Fruit fly (Drosophila melanogaster) whole organism, embryonic: ENCODE measurements around the gene CG45049.
A peak's percentile ranks its signal among the peaks of the same experiment; 100 is the strongest.

Experiments used
- Ada2b ChIP-seq: fragments of 200-800 bp; sonication (Bioruptor generic); IDR thresholded peaks from 2 replicates; pipeline ENCODE4 v1.3.6; 2022; ENCODE audit warnings: missing biosample characterization, missing genetic modification characterization
- CG11695 ChIP-seq: fragments of 200-800 bp; sonication (Bioruptor generic); IDR thresholded peaks from 3 replicates; pipeline ENCODE4 v1.3.6; 2022; ENCODE audit warnings: missing biosample characterization, missing genetic modification characterization
- CG15269 ChIP-seq: fragments of 200-800 bp; sonication (Bioruptor generic); optimal IDR thresholded peaks from 2 replicates; lab custom pipeline; 2018; ENCODE audit warnings: missing biosample characterization, mild to moderate bottlenecking, missing genetic modification characterization, moderate library complexity
- CG1529 ChIP-seq: fragments of 200-800 bp; sonication (Bioruptor generic); optimal IDR thresholded peaks from 3 replicates; lab custom pipeline; 2018; ENCODE audit warnings: missing biosample characterization, missing genetic modification characterization
- CG15601 ChIP-seq: fragments of 200-800 bp; sonication (Bioruptor generic); optimal IDR thresholded peaks from 3 replicates; lab custom pipeline; 2019; ENCODE audit warnings: missing biosample characterization, mild to moderate bottlenecking, missing genetic modification characterization, moderate library complexity
- CG15696 ChIP-seq: fragments of 200-800 bp; sonication (Bioruptor generic); optimal IDR thresholded peaks from 2 replicates; lab custom pipeline; 2019; ENCODE audit warnings: missing biosample characterization, mild to moderate bottlenecking, missing genetic modification characterization, moderate library complexity
- CG1647 ChIP-seq: fragments of 200-800 bp; sonication (Bioruptor generic); optimal IDR thresholded peaks from 3 replicates; lab custom pipeline; 2016; ENCODE audit warnings: missing biosample characterization, missing genetic modification characterization
- CG18599 ChIP-seq: fragments of 200-800 bp; sonication (Bioruptor generic); optimal IDR thresholded peaks from 3 replicates; lab custom pipeline; 2017; ENCODE audit warnings: missing biosample characterization, missing genetic modification characterization, mild to moderate bottlenecking, moderate library complexity, missing genetic modification reagents
- CG31441 ChIP-seq: fragments of 200-800 bp; sonication (Bioruptor generic); IDR thresholded peaks from 2 replicates; pipeline ENCODE4 v1.3.6; 2022; ENCODE audit warnings: missing biosample characterization, missing genetic modification characterization
- CG5180 ChIP-seq: fragments of 200-800 bp; sonication (Bioruptor generic); optimal IDR thresholded peaks from 3 replicates; lab custom pipeline; 2017; ENCODE audit warnings: missing biosample characterization, missing genetic modification characterization, mild to moderate bottlenecking, moderate library complexity, missing genetic modification reagents
- CG6791 ChIP-seq: fragments of 200-800 bp; sonication (Bioruptor generic); IDR thresholded peaks from 3 replicates; pipeline ENCODE4 v1.3.6; 2022; ENCODE audit warnings: missing biosample characterization, missing genetic modification characterization; ENCODE audit not compliant: partially characterized antibody
- CG7928 ChIP-seq: fragments of 200-800 bp; sonication (Bioruptor generic); optimal IDR thresholded peaks from 2 replicates; lab custom pipeline; 2017; ENCODE audit warnings: missing biosample characterization, mild to moderate bottlenecking, missing genetic modification characterization
- CG9215 ChIP-seq: fragments of 200-800 bp; sonication (Bioruptor generic); IDR thresholded peaks from 2 replicates; pipeline ENCODE4 v1.3.6; 2022; ENCODE audit warnings: missing biosample characterization, missing genetic modification characterization
- CG9727 ChIP-seq: fragments of 200-800 bp; sonication (Bioruptor generic); optimal IDR thresholded peaks from 3 replicates; lab custom pipeline; 2017; ENCODE audit warnings: missing biosample characterization, mild to moderate bottlenecking, missing genetic modification characterization
- Dll ChIP-seq: fragments of 200-800 bp; sonication (Bioruptor generic); IDR thresholded peaks from 4 replicates; pipeline ENCODE4 v1.3.6; 2022; ENCODE audit warnings: missing biosample characterization, missing genetic modification characterization; ENCODE audit not compliant: partially characterized antibody
- Dref ChIP-seq: fragments of 200-800 bp; sonication (Bioruptor generic); IDR thresholded peaks from 2 replicates; pipeline ENCODE4 v1.3.6; 2022; ENCODE audit warnings: missing biosample characterization, missing genetic modification characterization
- Fer2 ChIP-seq: fragments of 200-800 bp; sonication (Bioruptor generic); optimal IDR thresholded peaks from 2 replicates; lab custom pipeline; 2018; ENCODE audit warnings: missing biosample characterization, mild to moderate bottlenecking, missing genetic modification characterization, moderate library complexity
- HmgZ ChIP-seq: fragments of 200-800 bp; sonication (Bioruptor generic); optimal IDR thresholded peaks from 2 replicates; lab custom pipeline; 2018; ENCODE audit warnings: missing biosample characterization, mild to moderate bottlenecking, missing genetic modification characterization
- Hmx ChIP-seq: fragments of 200-800 bp; sonication (Bioruptor generic); optimal IDR thresholded peaks from 2 replicates; lab custom pipeline; 2016; ENCODE audit warnings: missing biosample characterization, missing genetic modification characterization
- MESR4 ChIP-seq: fragments of 200-800 bp; sonication (Bioruptor generic); optimal IDR thresholded peaks from 2 replicates; lab custom pipeline; 2018; ENCODE audit warnings: missing biosample characterization, mild to moderate bottlenecking, missing genetic modification characterization, moderate library complexity
- Med ChIP-seq: fragments of 200-800 bp; sonication (Bioruptor generic); peaks from one replicate; lab custom pipeline; 2016; ENCODE audit warnings: missing biosample characterization, missing genetic modification characterization, mild to moderate bottlenecking, inconsistent platforms, moderate library complexity
- Myb ChIP-seq: fragments of 200-800 bp; sonication (Bioruptor generic); optimal IDR thresholded peaks from 2 replicates; lab custom pipeline; 2016; ENCODE audit warnings: missing biosample characterization, missing genetic modification characterization
- NFAT ChIP-seq: fragments of 200-800 bp; sonication (Bioruptor generic); IDR thresholded peaks from 2 replicates; pipeline ENCODE4 v1.3.6; 2022; ENCODE audit warnings: missing biosample characterization, missing genetic modification characterization
- Opbp ChIP-seq: fragments of 200-800 bp; sonication (Bioruptor generic); IDR thresholded peaks from 3 replicates; pipeline ENCODE4 v1.3.6; 2022; ENCODE audit warnings: missing biosample characterization, missing genetic modification characterization; ENCODE audit not compliant: partially characterized antibody
- Pdp1 ChIP-seq, 2 experiments: fragments of 200-800 bp; sonication (Bioruptor generic); optimal IDR thresholded peaks; 3 replicates each; lab custom pipeline; 2016; ENCODE audit warnings: missing biosample characterization in 2 of 2, missing genetic modification characterization in 2 of 2, mild to moderate bottlenecking in 1 of 2, moderate library complexity in 1 of 2
- Ravus ChIP-seq: fragments of 200-800 bp; sonication (Bioruptor generic); IDR thresholded peaks from 2 replicates; pipeline ENCODE4 v1.3.6; 2022; ENCODE audit warnings: missing biosample characterization, missing genetic modification characterization
- Side ChIP-seq: fragments of 200-800 bp; sonication (Bioruptor generic); optimal IDR thresholded peaks from 2 replicates; lab custom pipeline; 2016; ENCODE audit warnings: missing biosample characterization, missing genetic modification characterization
- TFAM ChIP-seq: fragments of 200-800 bp; sonication (Bioruptor generic); optimal IDR thresholded peaks from 2 replicates; lab custom pipeline; 2017; ENCODE audit warnings: missing biosample characterization, missing genetic modification characterization, inconsistent platforms
- Tbp ChIP-seq: fragments of >200 bp; optimal IDR thresholded peaks from 2 replicates; lab custom pipeline; 2018; ENCODE audit warnings: missing biosample characterization, missing genetic modification characterization
- Xbp1 ChIP-seq: fragments of 200-800 bp; sonication (Bioruptor generic); optimal IDR thresholded peaks from 3 replicates; lab custom pipeline; 2016; ENCODE audit warnings: missing biosample characterization, mild to moderate bottlenecking, missing genetic modification characterization
- abd-A ChIP-seq: fragments of 200-800 bp; sonication (Bioruptor generic); optimal IDR thresholded peaks from 3 replicates; lab custom pipeline; 2019; ENCODE audit warnings: missing biosample characterization, mild to moderate bottlenecking, missing genetic modification characterization, moderate library complexity
- az2 ChIP-seq: fragments of 200-800 bp; sonication (Bioruptor generic); optimal IDR thresholded peaks from 3 replicates; lab custom pipeline; 2016; ENCODE audit warnings: missing biosample characterization, missing genetic modification characterization
- bbx ChIP-seq: fragments of 200-800 bp; sonication (Bioruptor generic); IDR thresholded peaks from 2 replicates; pipeline ENCODE4 v1.3.6; 2022; ENCODE audit warnings: missing biosample characterization, missing genetic modification characterization; ENCODE audit not compliant: partially characterized antibody
- btn ChIP-seq: fragments of 200-800 bp; sonication (Bioruptor generic); optimal IDR thresholded peaks from 2 replicates; lab custom pipeline; 2016; ENCODE audit warnings: missing biosample characterization, missing genetic modification characterization
- chinmo ChIP-seq: fragments of 200-800 bp; sonication (Bioruptor generic); IDR thresholded peaks from 4 replicates; pipeline ENCODE4 v1.3.6; 2022; ENCODE audit warnings: missing biosample characterization, missing genetic modification characterization; ENCODE audit not compliant: partially characterized antibody
- cwo ChIP-seq: fragments of 200-800 bp; sonication (Bioruptor generic); optimal IDR thresholded peaks from 3 replicates; lab custom pipeline; 2017; ENCODE audit warnings: missing biosample characterization, missing genetic modification characterization, mild to moderate bottlenecking, moderate library complexity, missing genetic modification reagents
- dimm ChIP-seq: fragments of 200-800 bp; sonication (Bioruptor generic); IDR thresholded peaks from 2 replicates; pipeline ENCODE4 v1.3.6; 2022; ENCODE audit warnings: missing biosample characterization, missing genetic modification characterization
- dm ChIP-seq: fragments of 200-800 bp; sonication (Bioruptor generic); optimal IDR thresholded peaks from 3 replicates; lab custom pipeline; 2016; ENCODE audit warnings: missing biosample characterization, missing genetic modification characterization
- dmrt99B ChIP-seq: fragments of 200-800 bp; sonication (Bioruptor generic); optimal IDR thresholded peaks from 2 replicates; lab custom pipeline; 2018; ENCODE audit warnings: missing biosample characterization, mild to moderate bottlenecking, missing genetic modification characterization, moderate library complexity
- emc ChIP-seq: fragments of 200-800 bp; sonication (Bioruptor generic); optimal IDR thresholded peaks from 2 replicates; lab custom pipeline; 2016; ENCODE audit warnings: missing biosample characterization, missing genetic modification characterization
- ewg ChIP-seq: fragments of 200-800 bp; sonication (Bioruptor generic); optimal IDR thresholded peaks from 3 replicates; lab custom pipeline; 2017; ENCODE audit warnings: mild to moderate bottlenecking, missing biosample characterization, missing genetic modification reagents, missing genetic modification characterization
- gsb ChIP-seq: fragments of 200-800 bp; sonication (Bioruptor generic); IDR thresholded peaks from 2 replicates; pipeline ENCODE4 v1.3.6; 2022; ENCODE audit warnings: missing biosample characterization, missing genetic modification characterization
- luna ChIP-seq: fragments of 200-800 bp; sonication (Bioruptor generic); optimal IDR thresholded peaks from 2 replicates; lab custom pipeline; 2016; ENCODE audit warnings: missing biosample characterization, missing genetic modification characterization
- phol ChIP-seq: fragments of 200-800 bp; sonication (Bioruptor generic); optimal IDR thresholded peaks from 3 replicates; lab custom pipeline; 2018; ENCODE audit warnings: missing biosample characterization, mild to moderate bottlenecking, missing genetic modification characterization, moderate library complexity
- sens ChIP-seq: fragments of 200-800 bp; sonication (Bioruptor generic); peaks from one replicate; lab custom pipeline; 2016; ENCODE audit warnings: missing biosample characterization, missing genetic modification characterization
- trem ChIP-seq: fragments of 200-800 bp; optimal IDR thresholded peaks from 3 replicates; lab custom pipeline; 2019; ENCODE audit warnings: missing biosample characterization, mild to moderate bottlenecking, missing genetic modification characterization, moderate library complexity
- unc-4 ChIP-seq: fragments of 200-800 bp; sonication (Bioruptor generic); IDR thresholded peaks from 2 replicates; pipeline ENCODE4 v1.3.6; 2022; ENCODE audit warnings: missing biosample characterization, missing genetic modification characterization; ENCODE audit not compliant: partially characterized antibody
- zf30C ChIP-seq: fragments of 200-800 bp; sonication (Bioruptor generic); optimal IDR thresholded peaks from 3 replicates; lab custom pipeline; 2018; ENCODE audit warnings: missing biosample characterization, mild to moderate bottlenecking, missing genetic modification characterization
- zfh1 ChIP-seq: fragments of 200-800 bp; sonication (Bioruptor generic); IDR thresholded peaks from 3 replicates; pipeline ENCODE4 v1.3.6; 2022; ENCODE audit warnings: missing biosample characterization, missing genetic modification characterization

The CG45049 gene

dm6 chr3R:22726031-22726770 lies 566 bp upstream of the CG45049 start, which contains the start of gene RNF220:
RNF220 (minus strand) TSS chr3R:22726414.
- TF ChIP-seq Ravus (GFP tag; lab: Robert Waterston, UW) (no peak), Hmx (no peak), Dref (GFP tag; lab: Robert Waterston, UW) (peak; percentile 59), emc (no peak), zfh1 (GFP tag; lab: Robert Waterston, UW) (0 out of 3 replicates have a peak, but pooled peaks have one; percentile 20), abd-A (tag; lab: Kevin White, UChicago) (no peak), CG9215 (GFP tag; lab: Robert Waterston, UW) (0 out of 2 replicates have a peak, but pooled peaks have one; percentile 23), CG11695 (GFP tag; lab: Robert Waterston, UW) (no peak), Opbp (GFP tag; lab: Robert Waterston, UW) (peak; percentile 76), CG15696 (tag; lab: Kevin White, UChicago) (no peak), CG6791 (GFP tag; lab: Robert Waterston, UW) (peak; percentile 81), trem (tag; lab: Kevin White, UChicago) (peak; percentile 8), Dll (GFP tag; lab: Robert Waterston, UW) (peak; percentile 77), Med (GFP tag; lab: Kevin White, UChicago) (peak; percentile 59), gsb (GFP tag; lab: Robert Waterston, UW) (no peak), phol (peak; percentile 46), az2 (GFP tag; lab: Kevin White, UChicago) (peak; percentile 21), Fer2 (tag; lab: Kevin White, UChicago) (no peak), dmrt99B (tag; lab: Kevin White, UChicago) (peak; percentile 13), Side (GFP tag; lab: Kevin White, UChicago) (no peak), cwo (GFP tag; lab: Kevin White, UChicago) (no peak), luna (no peak), btn (GFP tag; lab: Kevin White, UChicago) (no peak), Ada2b (GFP tag; lab: Robert Waterston, UW) (no peak), NFAT (GFP tag; lab: Robert Waterston, UW) (no peak), unc-4 (peak; percentile 50), CG31441 (GFP tag; lab: Robert Waterston, UW) (peak; percentile 58; the same call in 1 of the 2 replicates), dm (GFP tag; lab: Kevin White, UChicago) (peak; percentile 30), Xbp1 (GFP tag; lab: Kevin White, UChicago) (peak; percentile 30), Myb (GFP tag; lab: Kevin White, UChicago) (peak; percentile 68), sens (GFP tag; lab: Kevin White, UChicago) (no peak), CG1647 (GFP tag; lab: Kevin White, UChicago) (no peak), CG18599 (GFP tag; lab: Kevin White, UChicago) (peak; percentile 7), CG1529 (no peak), ewg (GFP tag; lab: Kevin White, UChicago) (no peak), HmgZ (tag; lab: Kevin White, UChicago) (no peak), chinmo (peak; percentile 16; the same call in 1 of the 4 replicates), zf30C (GFP tag; lab: Kevin White, UChicago) (no peak), Tbp (GFP tag; lab: Kevin White, UChicago) (no peak), CG15601 (tag; lab: Kevin White, UChicago) (no peak), MESR4 (GFP tag; lab: Kevin White, UChicago) (peak; percentile 76), dimm (GFP tag; lab: Robert Waterston, UW) (no peak; the same call in 1 of the 2 replicates), bbx (GFP tag; lab: Robert Waterston, UW) (peak; percentile 78), CG7928 (GFP tag; lab: Kevin White, UChicago) (no peak), CG9727 (GFP tag; lab: Kevin White, UChicago) (peak; percentile 50), TFAM (GFP tag; lab: Kevin White, UChicago) (no peak), CG15269 (tag; lab: Kevin White, UChicago) (peak; percentile 4), Pdp1 (GFP tag; optimal IDR thresholded peaks at IDR 0.05; lab: Kevin White, UChicago) (peak in 1 of 2 experiments; percentile 58), CG5180 (GFP tag; lab: Kevin White, UChicago) (no peak)
